Fruit fly (Drosophila melanogaster) whole organism, embryonic: ENCODE results near the gene CG32645.

Experiments
- ATbp ChIP-seq: fragments of 200-800 bp; sonication (Bioruptor generic); optimal IDR thresholded peaks from 2 replicates; lab custom pipeline; 2017; ENCODE audit warnings: missing biosample characterization, mild to moderate bottlenecking, missing genetic modification characterization, missing genetic modification reagents
- Ada2b ChIP-seq: fragments of 200-800 bp; sonication (Bioruptor generic); IDR thresholded peaks from 2 replicates; pipeline ENCODE4 v1.3.6; 2022; ENCODE audit warnings: missing biosample characterization, missing genetic modification characterization
- Blimp-1 ChIP-seq: fragments of 200-800 bp; sonication (Bioruptor generic); optimal IDR thresholded peaks from 3 replicates; lab custom pipeline; 2018; ENCODE audit warnings: missing biosample characterization, missing genetic modification characterization, mild to moderate bottlenecking, moderate library complexity, missing genetic modification reagents
- Bteb2 ChIP-seq: fragments of 200-800 bp; sonication (Bioruptor generic); optimal IDR thresholded peaks from 2 replicates; lab custom pipeline; 2016; ENCODE audit warnings: missing biosample characterization, missing genetic modification characterization
- CG10147 ChIP-seq: fragments of 200-800 bp; sonication (Bioruptor generic); optimal IDR thresholded peaks from 2 replicates; lab custom pipeline; 2019; ENCODE audit warnings: missing biosample characterization, mild to moderate bottlenecking, missing genetic modification characterization, moderate library complexity
- CG10959 ChIP-seq: fragments of 200-800 bp; sonication (Bioruptor generic); IDR thresholded peaks from 2 replicates; pipeline ENCODE4 v1.3.6; 2022; ENCODE audit warnings: missing biosample characterization, missing genetic modification characterization
- CG12299 ChIP-seq: fragments of 200-800 bp; sonication (Bioruptor generic); optimal IDR thresholded peaks from 2 replicates; lab custom pipeline; 2018; ENCODE audit warnings: missing biosample characterization, mild to moderate bottlenecking, missing genetic modification characterization
- CG1233 ChIP-seq: fragments of 200-800 bp; sonication (Bioruptor generic); optimal IDR thresholded peaks from 4 replicates; lab custom pipeline; 2018; ENCODE audit warnings: missing biosample characterization, mild to moderate bottlenecking, missing genetic modification characterization
- CG13775 ChIP-seq: fragments of 200-800 bp; sonication (Bioruptor generic); optimal IDR thresholded peaks from 3 replicates; lab custom pipeline; 2017; ENCODE audit warnings: missing biosample characterization, mild to moderate bottlenecking, missing genetic modification characterization
- CG16813 ChIP-seq: fragments of 200-800 bp; sonication (Bioruptor generic); IDR thresholded peaks from 3 replicates; pipeline ENCODE4 v1.3.6; 2022; ENCODE audit warnings: missing biosample characterization, missing genetic modification characterization; ENCODE audit not compliant: partially characterized antibody
- CG17912 ChIP-seq: fragments of 200-800 bp; sonication (Bioruptor generic); optimal IDR thresholded peaks from 2 replicates; lab custom pipeline; 2018; ENCODE audit warnings: missing biosample characterization, mild to moderate bottlenecking, missing genetic modification characterization
- CG18011 ChIP-seq: fragments of 200-800 bp; sonication (Bioruptor generic); optimal IDR thresholded peaks from 2 replicates; lab custom pipeline; 2017; ENCODE audit warnings: missing biosample characterization, missing genetic modification characterization, mild to moderate bottlenecking, moderate library complexity, missing genotype
- CG2120 ChIP-seq: fragments of 200-800 bp; sonication (Bioruptor generic); optimal IDR thresholded peaks from 3 replicates; lab custom pipeline; 2016; ENCODE audit warnings: missing biosample characterization, missing genetic modification characterization
- CG2875 ChIP-seq: fragments of 200-800 bp; sonication (Bioruptor generic); optimal IDR thresholded peaks from 2 replicates; lab custom pipeline; 2017; ENCODE audit warnings: missing biosample characterization, mild to moderate bottlenecking, missing genetic modification characterization, missing genetic modification reagents
- CG31388 ChIP-seq: fragments of 200-800 bp; sonication (Bioruptor generic); optimal IDR thresholded peaks from 2 replicates; lab custom pipeline; 2016; ENCODE audit warnings: missing biosample characterization, missing genetic modification characterization
- CG32767 ChIP-seq: fragments of 200-800 bp; sonication (Bioruptor generic); IDR thresholded peaks from 2 replicates; pipeline ENCODE4 v1.3.6; 2022; ENCODE audit warnings: missing biosample characterization, missing genetic modification characterization
- CG3407 ChIP-seq: fragments of 200-800 bp; sonication (Bioruptor generic); optimal IDR thresholded peaks from 2 replicates; lab custom pipeline; 2018; ENCODE audit warnings: missing biosample characterization, mild to moderate bottlenecking, missing genetic modification characterization
- CG34422 ChIP-seq: fragments of 200-800 bp; sonication (Bioruptor generic); IDR thresholded peaks from 3 replicates; pipeline ENCODE4 v1.3.6; 2022; ENCODE audit warnings: missing biosample characterization, missing genetic modification characterization
- CG4730 ChIP-seq: fragments of 200-800 bp; sonication (Bioruptor generic); IDR thresholded peaks from 2 replicates; pipeline ENCODE4 v1.3.6; 2022; ENCODE audit warnings: missing biosample characterization, missing genetic modification characterization
- CG7963 ChIP-seq: fragments of 200-800 bp; sonication (Bioruptor generic); IDR thresholded peaks from 3 replicates; pipeline ENCODE4 v1.3.6; 2022; ENCODE audit warnings: missing biosample characterization, missing genetic modification characterization; ENCODE audit not compliant: partially characterized antibody
- CG8944 ChIP-seq: fragments of 200-800 bp; sonication (Bioruptor generic); optimal IDR thresholded peaks from 3 replicates; lab custom pipeline; 2016; ENCODE audit warnings: missing biosample characterization, missing genetic modification characterization
- CG9932 ChIP-seq: fragments of 200-800 bp; sonication (Bioruptor generic); IDR thresholded peaks from 2 replicates; pipeline ENCODE4 v1.3.6; 2022; ENCODE audit warnings: missing biosample characterization, missing genetic modification characterization
- H15 ChIP-seq: fragments of 200-800 bp; sonication (Bioruptor generic); IDR thresholded peaks from 3 replicates; pipeline ENCODE4 v1.3.6; 2022; ENCODE audit warnings: missing biosample characterization, missing genetic modification characterization
- HHEX ChIP-seq: fragments of 200-800 bp; sonication (Bioruptor generic); optimal IDR thresholded peaks from 3 replicates; lab custom pipeline; 2017; ENCODE audit warnings: missing biosample characterization, mild to moderate bottlenecking, missing genetic modification characterization, missing genetic modification reagents
- Oaz ChIP-seq: fragments of 200-800 bp; sonication (Bioruptor generic); IDR thresholded peaks from 2 replicates; pipeline ENCODE4 v1.3.6; 2022; ENCODE audit warnings: missing biosample characterization, missing genetic modification characterization
- PHDP ChIP-seq: fragments of 200-800 bp; sonication (Bioruptor generic); optimal IDR thresholded peaks from 3 replicates; lab custom pipeline; 2018; ENCODE audit warnings: missing biosample characterization, mild to moderate bottlenecking, missing genetic modification characterization, moderate library complexity
- Rx ChIP-seq: fragments of 200-800 bp; sonication (Bioruptor generic); IDR thresholded peaks from 2 replicates; pipeline ENCODE4 v1.3.6; 2022; ENCODE audit warnings: missing biosample characterization, missing genetic modification characterization
- az2 ChIP-seq: fragments of 200-800 bp; sonication (Bioruptor generic); optimal IDR thresholded peaks from 3 replicates; lab custom pipeline; 2016; ENCODE audit warnings: missing biosample characterization, missing genetic modification characterization
- chinmo ChIP-seq: fragments of 200-800 bp; sonication (Bioruptor generic); IDR thresholded peaks from 4 replicates; pipeline ENCODE4 v1.3.6; 2022; ENCODE audit warnings: missing biosample characterization, missing genetic modification characterization; ENCODE audit not compliant: partially characterized antibody
- ci ChIP-seq: fragments of 200-800 bp; sonication (Bioruptor generic); IDR thresholded peaks from 3 replicates; pipeline ENCODE4 v1.3.6; 2022; ENCODE audit warnings: missing biosample characterization, missing genetic modification characterization
- crc ChIP-seq: fragments of 200-800 bp; sonication (Bioruptor generic); optimal IDR thresholded peaks from 2 replicates; lab custom pipeline; 2016; ENCODE audit warnings: missing biosample characterization, missing genetic modification characterization
- crol ChIP-seq: fragments of 200-800 bp; sonication (Bioruptor generic); IDR thresholded peaks from 2 replicates; pipeline ENCODE4 v1.3.6; 2022; ENCODE audit warnings: missing biosample characterization, missing genetic modification characterization
- disco-r ChIP-seq: fragments of 200-800 bp; sonication (Bioruptor generic); optimal IDR thresholded peaks from 2 replicates; lab custom pipeline; 2016; ENCODE audit warnings: missing biosample characterization, missing genetic modification characterization
- dpn ChIP-seq, 2 experiments: fragments of 200-800 bp; sonication (Bioruptor generic); optimal IDR thresholded peaks; 3 replicates each; lab custom pipeline; 2016; ENCODE audit warnings: missing biosample characterization in 2 of 2, missing genetic modification characterization in 2 of 2
- emc ChIP-seq: fragments of 200-800 bp; sonication (Bioruptor generic); optimal IDR thresholded peaks from 2 replicates; lab custom pipeline; 2016; ENCODE audit warnings: missing biosample characterization, missing genetic modification characterization
- fd96Cb ChIP-seq: fragments of 200-800 bp; sonication (Bioruptor generic); optimal IDR thresholded peaks from 2 replicates; lab custom pipeline; 2018; ENCODE audit warnings: missing biosample characterization, mild to moderate bottlenecking, missing genetic modification characterization, moderate library complexity
- ham ChIP-seq: fragments of 200-800 bp; sonication (Bioruptor generic); IDR thresholded peaks from 2 replicates; pipeline ENCODE4 v1.3.6; 2022; ENCODE audit warnings: missing biosample characterization, missing genetic modification characterization
- hkb ChIP-seq, 2 experiments: fragments of 200-800 bp in 1 of 2; fragments of >200 bp in 1 of 2; sonication (Bioruptor generic) in 1 of 2; IDR thresholded peaks in 1 of 2; optimal IDR thresholded peaks in 1 of 2; 2 replicates each; pipeline versions ENCODE4 v1.3.6 to Lab custom; 2017 to 2022; ENCODE audit warnings: missing biosample characterization in 1 of 2, missing genetic modification characterization in 1 of 2
- jumu ChIP-seq: fragments of 200-800 bp; sonication (Bioruptor generic); optimal IDR thresholded peaks from 3 replicates; lab custom pipeline; 2016; ENCODE audit warnings: missing biosample characterization, missing genetic modification characterization
- lilli ChIP-seq: fragments of 200-800 bp; sonication (Bioruptor generic); optimal IDR thresholded peaks from 3 replicates; lab custom pipeline; 2016; ENCODE audit warnings: missing biosample characterization, missing genetic modification characterization
- lmd ChIP-seq: fragments of 200-800 bp; sonication (Bioruptor generic); IDR thresholded peaks from 2 replicates; pipeline ENCODE4 v1.3.6; 2022; ENCODE audit warnings: missing biosample characterization, missing genetic modification characterization
- p53 ChIP-seq: fragments of 200-800 bp; sonication (Bioruptor generic); optimal IDR thresholded peaks from 2 replicates; lab custom pipeline; 2016; ENCODE audit warnings: missing biosample characterization, missing genetic modification characterization
- pb ChIP-seq: fragments of 200-800 bp; sonication (Bioruptor generic); optimal IDR thresholded peaks from 3 replicates; lab custom pipeline; 2016; ENCODE audit warnings: missing biosample characterization, missing genetic modification characterization
- pros ChIP-seq: fragments of 200-800 bp; sonication (Bioruptor generic); optimal IDR thresholded peaks from 3 replicates; lab custom pipeline; 2019; ENCODE audit warnings: missing biosample characterization, mild to moderate bottlenecking, missing genetic modification characterization, moderate library complexity
- row ChIP-seq: fragments of 200-800 bp; sonication (Bioruptor generic); IDR thresholded peaks from 3 replicates; pipeline ENCODE4 v1.3.6; 2022; ENCODE audit warnings: missing biosample characterization, missing genetic modification characterization
- sens ChIP-seq: fragments of 200-800 bp; sonication (Bioruptor generic); peaks from one replicate; lab custom pipeline; 2016; ENCODE audit warnings: missing biosample characterization, missing genetic modification characterization
- shn ChIP-seq: fragments of 200-800 bp; sonication (Bioruptor generic); optimal IDR thresholded peaks from 3 replicates; lab custom pipeline; 2016; ENCODE audit warnings: missing biosample characterization, missing genetic modification characterization
- so ChIP-seq: fragments of 200-800 bp; sonication (Bioruptor generic); IDR thresholded peaks from 3 replicates; pipeline ENCODE4 v1.3.6; 2022; ENCODE audit warnings: missing biosample characterization, missing genetic modification characterization
- vfl ChIP-seq: fragments of 200-800 bp; sonication (Bioruptor generic); optimal IDR thresholded peaks from 2 replicates; lab custom pipeline; 2016; ENCODE audit warnings: missing biosample characterization, missing genetic modification characterization
- yki ChIP-seq: fragments of >200 bp; optimal IDR thresholded peaks from 3 replicates; lab custom pipeline; 2018
- zen ChIP-seq: fragments of 200-800 bp; sonication (Bioruptor generic); optimal IDR thresholded peaks from 3 replicates; lab custom pipeline; 2018; ENCODE audit warnings: missing biosample characterization, mild to moderate bottlenecking, missing genetic modification characterization, moderate library complexity

The CG32645 gene

dm6 chrX:13099919-13100318 is 39.1 kb upstream of the CG32645 start (continued):
- TF ChIP-seq CG10959 (GFP tag; lab: Robert Waterston, UW) (no peak), PHDP (tag; lab: Kevin White, UChicago) (peak; percentile 88), H15 (GFP tag; lab: Robert Waterston, UW) (peak; percentile 73; the same call in 2 of the 3 replicates), Rx (GFP tag; lab: Robert Waterston, UW) (peak; percentile 82), CG13775 (GFP tag; lab: Kevin White, UChicago) (peak; percentile 61), sens (peak; percentile 75), vfl (GFP tag; lab: Kevin White, UChicago) (no peak), jumu (GFP tag; lab: Kevin White, UChicago) (peak; percentile 1), ATbp (GFP tag; lab: Kevin White, UChicago) (peak; percentile 66), az2 (GFP tag; lab: Kevin White, UChicago) (peak; percentile 61), row (GFP tag; lab: Robert Waterston, UW) (peak; percentile 90), fd96Cb (tag; lab: Kevin White, UChicago) (peak; percentile 74), CG10147 (GFP tag; lab: Kevin White, UChicago) (peak; percentile 73), crol (GFP tag; lab: Robert Waterston, UW) (0 out of 2 replicates have a peak, but pooled peaks have one; percentile 45), pros (GFP tag; lab: Kevin White, UChicago) (no peak), CG32767 (peak; percentile 79), p53 (no peak), shn (no peak), CG2875 (peak; percentile 43), chinmo (GFP tag; lab: Robert Waterston, UW) (no peak), CG9932 (GFP tag; lab: Robert Waterston, UW) (peak; percentile 92), CG8944 (GFP tag; lab: Kevin White, UChicago) (no peak), yki (lab: Kevin White, UChicago) (no peak), zen (tag; lab: Kevin White, UChicago) (peak; percentile 37), CG16813 (GFP tag; lab: Robert Waterston, UW) (no peak), lmd (peak; percentile 93), CG3407 (GFP tag; lab: Kevin White, UChicago) (peak; percentile 28), Oaz (GFP tag; lab: Robert Waterston, UW) (peak; percentile 75), CG18011 (peak; percentile 61), CG1233 (peak; percentile 72), Ada2b (GFP tag; lab: Robert Waterston, UW) (peak; percentile 90), emc (GFP tag; lab: Kevin White, UChicago) (no peak), lilli (GFP tag; lab: Kevin White, UChicago) (peak; percentile 69), dpn (GFP tag; optimal IDR thresholded peaks at IDR 0.05; lab: Kevin White, UChicago) (peak; percentile 28 to 82), CG4730 (GFP tag; lab: Robert Waterston, UW) (peak; percentile 80), ham (peak; percentile 62; the same call in 1 of the 2 replicates), CG31388 (no peak), so (GFP tag; lab: Robert Waterston, UW) (peak; percentile 91), HHEX (GFP tag; lab: Kevin White, UChicago) (peak; percentile 87), ci (GFP tag; lab: Robert Waterston, UW) (peak; percentile 88), hkb (optimal IDR thresholded peaks at IDR 0.05; lab: Kevin White, UChicago) (no peak), hkb (GFP tag; IDR thresholded peaks at IDR 0.05; lab: Robert Waterston, UW) (peak; percentile 91), CG7963 (GFP tag; lab: Robert Waterston, UW) (no peak), CG2120 (peak; percentile 75), CG34422 (GFP tag; lab: Robert Waterston, UW) (peak; percentile 92), Blimp-1 (peak; percentile 69), pb (no peak), disco-r (GFP tag; lab: Kevin White, UChicago) (no peak), CG17912 (GFP tag; lab: Kevin White, UChicago) (peak; percentile 13), crc (GFP tag; lab: Kevin White, UChicago) (no peak), CG12299 (peak; percentile 66), Bteb2 (GFP tag; lab: Kevin White, UChicago) (no peak)
